Comparison of ENCODE assay signal across 3 worm cellular contexts in genomic region chrX:8019665-8020064, ce11.
TF ChIP-seq lines count a peak whose summit lies in the region.

No protein-coding gene starts in this region.

TF ChIP-seq in whole organism, L2 larva, 48 proteins besides CTCF, POLR2A, EP300 and RAD21 (continued from another document):
- TF ChIP-seq lsy-2 (tag; optimal IDR thresholded peaks at IDR 0.05; lab: Kevin White, UChicago), result peak; percentile 48 to 73
- TF ChIP-seq nhr-77 (tag; optimal IDR thresholded peaks at IDR 0.05; lab: Kevin White, UChicago), result no peak
- TF ChIP-seq elt-3 (tag; optimal IDR thresholded peaks at IDR 0.05; lab: Kevin White, UChicago), result no peak
- peak; percentile 81 for TF ChIP-seq sem-4 (tag; optimal IDR thresholded peaks at IDR 0.05; lab: Kevin White, UChicago)
- peak; percentile 81 for TF ChIP-seq fos-1 (tag; optimal IDR thresholded peaks at IDR 0.05; lab: Kevin White, UChicago)
- peak; percentile 87 for TF ChIP-seq nhr-25 (tag; optimal IDR thresholded peaks at IDR 0.05; lab: Kevin White, UChicago)
- TF ChIP-seq mbf-1 (tag; optimal IDR thresholded peaks at IDR 0.05; lab: Kevin White, UChicago), result no peak
- TF ChIP-seq mab-5 (tag; optimal IDR thresholded peaks at IDR 0.05; lab: Kevin White, UChicago), result peak; percentile 4
- peak; percentile 97 for TF ChIP-seq sma-9 (GFP tag; optimal IDR thresholded peaks at IDR 0.05; lab: Kevin White, UChicago)
- TF ChIP-seq sma-9 (tag; optimal IDR thresholded peaks at IDR 0.05; lab: Kevin White, UChicago), result no peak
- TF ChIP-seq ZK546.5 (tag; optimal IDR thresholded peaks at IDR 0.05; lab: Kevin White, UChicago), result no peak
- TF ChIP-seq ama-1 (optimal IDR thresholded peaks at IDR 0.05; lab: Kevin White, UChicago), result peak; percentile 87
- TF ChIP-seq mdl-1 (tag; optimal IDR thresholded peaks at IDR 0.05; lab: Kevin White, UChicago), result peak; percentile 86 to 94
- TF ChIP-seq nhr-237 (tag; optimal IDR thresholded peaks at IDR 0.05; lab: Kevin White, UChicago), result no peak
- TF ChIP-seq nhr-6 (tag; optimal IDR thresholded peaks at IDR 0.05; lab: Kevin White, UChicago), result peak; percentile 41
- peak; percentile 66 for TF ChIP-seq blmp-1 (tag; optimal IDR thresholded peaks at IDR 0.05; lab: Kevin White, UChicago; ENCODE audit: insufficient read depth)
- TF ChIP-seq ceh-16 (tag; optimal IDR thresholded peaks at IDR 0.05; lab: Kevin White, UChicago), result peak; percentile 56
- no peak for TF ChIP-seq ceh-82 (tag; optimal IDR thresholded peaks at IDR 0.05; lab: Kevin White, UChicago)
- TF ChIP-seq nhr-10 (tag; optimal IDR thresholded peaks at IDR 0.05; lab: Kevin White, UChicago), result no peak
- no peak for TF ChIP-seq elt-1 (tag; optimal IDR thresholded peaks at IDR 0.05; lab: Kevin White, UChicago)
- peak; percentile 76 for TF ChIP-seq unc-55 (GFP tag; optimal IDR thresholded peaks at IDR 0.05; lab: Kevin White, UChicago)
- peak; percentile 83 for TF ChIP-seq C34F6.9 (tag; optimal IDR thresholded peaks at IDR 0.05; lab: Kevin White, UChicago)
- no peak for TF ChIP-seq dmd-4 (tag; optimal IDR thresholded peaks at IDR 0.05; lab: Kevin White, UChicago)
- no peak for TF ChIP-seq R02D3.7 (tag; optimal IDR thresholded peaks at IDR 0.05; lab: Kevin White, UChicago)
- no peak for TF ChIP-seq peb-1 (tag; optimal IDR thresholded peaks at IDR 0.05; lab: Kevin White, UChicago)

TF ChIP-seq in whole organism, L4 larva, 104 proteins besides CTCF, POLR2A, EP300 and RAD21 (continued from another document and continues in another):
- peak; percentile 81 for TF ChIP-seq set-16 (GFP tag; IDR thresholded peaks at IDR 0.05; lab: Robert Waterston, UW)
- TF ChIP-seq fkh-10 (GFP tag; optimal IDR thresholded peaks at IDR 0.05; lab: Kevin White, UChicago), result peak; percentile 93
- TF ChIP-seq daf-16 (GFP tag; optimal IDR thresholded peaks at IDR 0.05; lab: Kevin White, UChicago), result peak in 1 of 2 experiments; percentile 59
- TF ChIP-seq daf-16 (tag; optimal IDR thresholded peaks at IDR 0.05; lab: Kevin White, UChicago), result peak; percentile 90
- TF ChIP-seq daf-12 (tag; optimal IDR thresholded peaks at IDR 0.05; lab: Kevin White, UChicago), result no peak
- TF ChIP-seq attf-4 (tag; optimal IDR thresholded peaks at IDR 0.05; lab: Kevin White, UChicago), result no peak
- no peak for TF ChIP-seq spr-3 (GFP tag; optimal IDR thresholded peaks at IDR 0.05; lab: Kevin White, UChicago)
- no peak for TF ChIP-seq tag-97 (GFP tag; IDR thresholded peaks at IDR 0.05; lab: Robert Waterston, UW)
- peak; percentile 74 for TF ChIP-seq ama-1 (optimal IDR thresholded peaks at IDR 0.05; lab: Kevin White, UChicago)
- TF ChIP-seq ZK337.2 (GFP tag; IDR thresholded peaks at IDR 0.05; lab: Robert Waterston, UW), result no peak
- TF ChIP-seq R02D3.7 (tag; optimal IDR thresholded peaks at IDR 0.05; lab: Kevin White, UChicago), result no peak
- TF ChIP-seq tra-1 (GFP tag; IDR thresholded peaks at IDR 0.05; lab: Robert Waterston, UW), result peak; percentile 88
- no peak for TF ChIP-seq fos-1 (tag; optimal IDR thresholded peaks at IDR 0.05; lab: Kevin White, UChicago)
- peak; percentile 67 for TF ChIP-seq madf-9 (GFP tag; conservative IDR thresholded peaks at IDR 0.05; lab: Robert Waterston, UW)
- TF ChIP-seq dve-1 (tag; optimal IDR thresholded peaks at IDR 0.05; lab: Kevin White, UChicago; ENCODE audit: insufficient read depth), result peak; percentile 91
- peak; percentile 18 for TF ChIP-seq nhr-111 (GFP tag; optimal IDR thresholded peaks at IDR 0.05; lab: Kevin White, UChicago)
- TF ChIP-seq mxl-3 (GFP tag; optimal IDR thresholded peaks at IDR 0.05; lab: Kevin White, UChicago), result peak; percentile 96
- no peak for TF ChIP-seq ceh-32 (tag; optimal IDR thresholded peaks at IDR 0.05; lab: Kevin White, UChicago; ENCODE audit: poor library complexity)
- TF ChIP-seq hmg-1.1 (GFP tag; IDR thresholded peaks at IDR 0.05; lab: Robert Waterston, UW), result peak; percentile 87
- TF ChIP-seq hlh-30 (tag; optimal IDR thresholded peaks at IDR 0.05; lab: Kevin White, UChicago; ENCODE audit: insufficient read depth), result peak; percentile 99
- no peak for TF ChIP-seq Y105C5A.15 (GFP tag; IDR thresholded peaks at IDR 0.05; lab: Robert Waterston, UW)
- TF ChIP-seq zag-1 (tag; optimal IDR thresholded peaks at IDR 0.05; lab: Kevin White, UChicago), result no peak
- peak; percentile 85 for TF ChIP-seq pha-4 (GFP tag; IDR thresholded peaks at IDR 0.05; lab: Robert Waterston, UW)
- TF ChIP-seq pha-4 (tag; optimal IDR thresholded peaks at IDR 0.05; lab: Kevin White, UChicago), result peak; percentile 27
- TF ChIP-seq nhr-237 (tag; optimal IDR thresholded peaks at IDR 0.05; lab: Kevin White, UChicago), result no peak
- peak; percentile 72 for TF ChIP-seq nhr-48 (tag; optimal IDR thresholded peaks at IDR 0.05; lab: Kevin White, UChicago)
- TF ChIP-seq skn-1 (tag; optimal IDR thresholded peaks at IDR 0.05; lab: Kevin White, UChicago), result no peak
- peak in 1 of 2 experiments; percentile 92 for TF ChIP-seq hif-1 (tag; optimal IDR thresholded peaks at IDR 0.05; lab: Kevin White, UChicago)
- peak; percentile 11 for TF ChIP-seq dpl-1 (GFP tag; optimal IDR thresholded peaks at IDR 0.05; lab: Kevin White, UChicago)
- TF ChIP-seq saeg-2 (GFP tag; IDR thresholded peaks at IDR 0.05; lab: Robert Waterston, UW), result 0 out of 2 replicates have a peak, but pooled peaks have one; percentile 60
- TF ChIP-seq T26A8.4 (GFP tag; IDR thresholded peaks at IDR 0.05; lab: Robert Waterston, UW), result peak; percentile 79
- peak; percentile 24 for TF ChIP-seq nhr-102 (tag; optimal IDR thresholded peaks at IDR 0.05; lab: Kevin White, UChicago)
- no peak for TF ChIP-seq spr-1 (tag; optimal IDR thresholded peaks at IDR 0.05; lab: Kevin White, UChicago)
- TF ChIP-seq unc-130 (GFP tag; optimal IDR thresholded peaks at IDR 0.05; lab: Kevin White, UChicago), result no peak
- TF ChIP-seq D1046.2 (GFP tag; IDR thresholded peaks at IDR 0.05; lab: Robert Waterston, UW), result no peak
- TF ChIP-seq ceh-82 (tag; optimal IDR thresholded peaks at IDR 0.05; lab: Kevin White, UChicago), result no peak
- peak; percentile 75 for TF ChIP-seq T20F7.1 (GFP tag; optimal IDR thresholded peaks at IDR 0.05; lab: Kevin White, UChicago)
- no peak for TF ChIP-seq lin-15B (tag; optimal IDR thresholded peaks at IDR 0.05; lab: Kevin White, UChicago)
- peak; percentile 73 to 81 for TF ChIP-seq lsy-2 (tag; optimal IDR thresholded peaks at IDR 0.05; lab: Kevin White, UChicago)
- no peak for TF ChIP-seq ces-1 (GFP tag; optimal IDR thresholded peaks at IDR 0.05; lab: Kevin White, UChicago)
- peak; percentile 46; the same call in 1 of the 2 replicates for TF ChIP-seq vab-7 (GFP tag; IDR thresholded peaks at IDR 0.05; lab: Robert Waterston, UW)
- TF ChIP-seq ztf-7 (tag; optimal IDR thresholded peaks at IDR 0.05; lab: Kevin White, UChicago), result no peak
- no peak for TF ChIP-seq zip-2 (tag; optimal IDR thresholded peaks at IDR 0.05; lab: Kevin White, UChicago)
- 0 out of 2 replicates have a peak, but pooled peaks have one; percentile 46 for TF ChIP-seq Y75B8A.6 (GFP tag; IDR thresholded peaks at IDR 0.05; lab: Robert Waterston, UW)
- no peak for TF ChIP-seq snpc-1.2 (GFP tag; IDR thresholded peaks at IDR 0.05; lab: Robert Waterston, UW)
- no peak for TF ChIP-seq daf-8 (GFP tag; IDR thresholded peaks at IDR 0.05; lab: Robert Waterston, UW)
- peak in 1 of 2 experiments; percentile 63 for TF ChIP-seq unc-62 (GFP tag; optimal IDR thresholded peaks at IDR 0.05 in 1 of 2; lab: Kevin White, UChicago)
- TF ChIP-seq unc-62 (tag; optimal IDR thresholded peaks at IDR 0.05; lab: Kevin White, UChicago), result no peak
- TF ChIP-seq ceh-62 (tag; optimal IDR thresholded peaks at IDR 0.05; lab: Kevin White, UChicago), result no peak
- TF ChIP-seq lir-3 (tag; optimal IDR thresholded peaks at IDR 0.05; lab: Kevin White, UChicago), result no peak
- TF ChIP-seq egl-43 (GFP tag; IDR thresholded peaks at IDR 0.05; lab: Robert Waterston, UW), result peak; percentile 93
- peak; percentile 59; the same call in 1 of the 2 replicates for TF ChIP-seq ctbp-1 (GFP tag; IDR thresholded peaks at IDR 0.05; lab: Robert Waterston, UW)
- peak; percentile 62; the same call in 1 of the 2 replicates for TF ChIP-seq dmd-8 (GFP tag; IDR thresholded peaks at IDR 0.05; lab: Robert Waterston, UW)
- peak; percentile 35 for TF ChIP-seq sdz-12 (GFP tag; optimal IDR thresholded peaks at IDR 0.05; lab: Kevin White, UChicago)
- no peak for TF ChIP-seq snpc-4 (tag; optimal IDR thresholded peaks at IDR 0.05; lab: Kevin White, UChicago)

TF ChIP-seq in whole organism, late embryonic, 69 proteins besides CTCF, POLR2A, EP300 and RAD21 (continued from another document):
- peak; percentile 31 for TF ChIP-seq nfya-1 (tag; optimal IDR thresholded peaks at IDR 0.05; lab: Kevin White, UChicago)
- no peak for TF ChIP-seq eyg-1 (tag; optimal IDR thresholded peaks at IDR 0.05; lab: Kevin White, UChicago)
- no peak for TF ChIP-seq tbx-7 (tag; optimal IDR thresholded peaks at IDR 0.05; lab: Kevin White, UChicago)
- TF ChIP-seq unc-86 (tag; optimal IDR thresholded peaks at IDR 0.05; lab: Kevin White, UChicago), result no peak
- TF ChIP-seq ceh-22 (tag; optimal IDR thresholded peaks at IDR 0.05; lab: Kevin White, UChicago), result no peak
- no peak for TF ChIP-seq ttx-3 (tag; optimal IDR thresholded peaks at IDR 0.05; lab: Kevin White, UChicago)
- TF ChIP-seq nhr-11 (tag; optimal IDR thresholded peaks at IDR 0.05; lab: Kevin White, UChicago), result no peak
- no peak for TF ChIP-seq ceh-48 (tag; optimal IDR thresholded peaks at IDR 0.05; lab: Kevin White, UChicago)
- TF ChIP-seq ceh-6 (GFP tag; optimal IDR thresholded peaks at IDR 0.05; lab: Kevin White, UChicago), result no peak
- TF ChIP-seq T23F11.4 (GFP tag; optimal IDR thresholded peaks at IDR 0.05; lab: Kevin White, UChicago), result peak; percentile 49
- no peak for TF ChIP-seq ets-4 (tag; optimal IDR thresholded peaks at IDR 0.05; lab: Kevin White, UChicago)
- TF ChIP-seq ztf-16 (tag; optimal IDR thresholded peaks at IDR 0.05; lab: Kevin White, UChicago), result no peak
- no peak for TF ChIP-seq C08G9.2 (tag; optimal IDR thresholded peaks at IDR 0.05; lab: Kevin White, UChicago)
- no peak for TF ChIP-seq pha-4 (tag; optimal IDR thresholded peaks at IDR 0.05; lab: Kevin White, UChicago)
- no peak for TF ChIP-seq hlh-6 (tag; optimal IDR thresholded peaks at IDR 0.05; lab: Kevin White, UChicago)
- peak; percentile 34 for TF ChIP-seq ceh-19 (GFP tag; optimal IDR thresholded peaks at IDR 0.05; lab: Kevin White, UChicago)
- no peak for TF ChIP-seq zip-5 (tag; optimal IDR thresholded peaks at IDR 0.05; lab: Kevin White, UChicago)
- TF ChIP-seq hlh-15 (tag; optimal IDR thresholded peaks at IDR 0.05; lab: Kevin White, UChicago), result no peak
- peak; percentile 0 for TF ChIP-seq unc-55 (GFP tag; optimal IDR thresholded peaks at IDR 0.05; lab: Kevin White, UChicago)
- TF ChIP-seq syd-9 (tag; optimal IDR thresholded peaks at IDR 0.05; lab: Kevin White, UChicago), result no peak
- TF ChIP-seq F13H6.1 (tag; optimal IDR thresholded peaks at IDR 0.05; lab: Kevin White, UChicago), result peak; percentile 62
- TF ChIP-seq unc-3 (GFP tag; conservative IDR thresholded peaks at IDR 0.05; lab: Robert Waterston, UW), result no peak
- TF ChIP-seq unc-3 (tag; optimal IDR thresholded peaks at IDR 0.05; lab: Kevin White, UChicago), result no peak
- no peak for TF ChIP-seq pax-1 (tag; optimal IDR thresholded peaks at IDR 0.05; lab: Kevin White, UChicago)
- TF ChIP-seq fkh-10 (GFP tag; optimal IDR thresholded peaks at IDR 0.05; lab: Kevin White, UChicago), result no peak
- no peak for TF ChIP-seq C38D4.7 (GFP tag; optimal IDR thresholded peaks at IDR 0.05; lab: Kevin White, UChicago)
- no peak for TF ChIP-seq pat-9 (tag; optimal IDR thresholded peaks at IDR 0.05; lab: Kevin White, UChicago)
- no peak for TF ChIP-seq K02D7.2 (tag; optimal IDR thresholded peaks at IDR 0.05; lab: Kevin White, UChicago)
- TF ChIP-seq ceh-45 (GFP tag; IDR thresholded peaks at IDR 0.05; lab: Robert Waterston, UW), result no peak; the same call in 1 of the 2 replicates
- peak; percentile 21 for TF ChIP-seq dve-1 (tag; optimal IDR thresholded peaks at IDR 0.05; lab: Kevin White, UChicago)
- TF ChIP-seq ceh-31 (tag; optimal IDR thresholded peaks at IDR 0.05; lab: Kevin White, UChicago), result peak; percentile 65
- TF ChIP-seq odd-2 (tag; optimal IDR thresholded peaks at IDR 0.05; lab: Kevin White, UChicago), result no peak
- TF ChIP-seq unc-42 (tag; optimal IDR thresholded peaks at IDR 0.05; lab: Kevin White, UChicago), result no peak
- no peak for TF ChIP-seq gmeb-2 (tag; optimal IDR thresholded peaks at IDR 0.05; lab: Kevin White, UChicago)
- TF ChIP-seq rnt-1 (tag; optimal IDR thresholded peaks at IDR 0.05; lab: Kevin White, UChicago), result no peak
- TF ChIP-seq dmd-4 (tag; optimal IDR thresholded peaks at IDR 0.05; lab: Kevin White, UChicago; ENCODE audit: borderline replicate concordance), result no peak
- TF ChIP-seq ceh-2 (tag; optimal IDR thresholded peaks at IDR 0.05; lab: Kevin White, UChicago), result peak; percentile 36
- no peak for TF ChIP-seq hlh-8 (tag; optimal IDR thresholded peaks at IDR 0.05; lab: Kevin White, UChicago)
- TF ChIP-seq sox-4 (tag; optimal IDR thresholded peaks at IDR 0.05; lab: Kevin White, UChicago), result no peak
- TF ChIP-seq lin-11 (tag; optimal IDR thresholded peaks at IDR 0.05; lab: Kevin White, UChicago), result no peak
- peak; percentile 82 for TF ChIP-seq ceh-18 (tag; optimal IDR thresholded peaks at IDR 0.05; lab: Kevin White, UChicago)
- no peak for TF ChIP-seq npax-4 (tag; optimal IDR thresholded peaks at IDR 0.05; lab: Kevin White, UChicago)
- no peak for TF ChIP-seq fkh-6 (tag; optimal IDR thresholded peaks at IDR 0.05; lab: Kevin White, UChicago)
- TF ChIP-seq elt-2 (tag; optimal IDR thresholded peaks at IDR 0.05; lab: Kevin White, UChicago), result no peak
